Fruit fly (Drosophila melanogaster) S2 (cell line): Measurements from ENCODE around the gene CG14325.

Experiments
- CG8478 ChIP-seq: fragments of >200 bp; optimal IDR thresholded peaks from 2 replicates; lab custom pipeline; 2018
- CTCF ChIP-seq, 2 experiments: fragments of >200 bp; optimal IDR thresholded peaks; 2 replicates each; lab custom pipeline; 2018

DNA sequence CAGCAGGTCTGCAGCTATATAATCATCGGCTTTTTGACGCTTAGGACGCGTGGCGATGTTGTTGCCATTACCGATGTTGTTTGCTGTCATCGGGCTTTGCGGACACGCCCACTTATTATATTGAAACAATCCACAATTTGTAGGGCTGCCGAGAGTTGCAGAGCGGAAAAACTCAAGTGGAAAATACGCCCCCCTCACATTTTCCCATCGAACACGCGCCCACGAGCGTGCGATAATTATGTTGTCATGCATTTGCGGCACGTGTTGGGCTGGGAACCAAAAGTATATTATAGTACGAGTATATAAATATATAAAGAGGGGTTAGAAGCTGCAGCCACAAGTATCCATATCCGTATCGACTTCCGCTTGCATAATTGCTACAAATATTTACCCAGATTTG, 38.1 kb upstream of the CG14325 start:
- TF ChIP-seq CG8478 (lab: Kevin White, UChicago) (no peak), CTCF (optimal IDR thresholded peaks at IDR 0.05; lab: Kevin White, UChicago) (no peak)
